Worm (Caenorhabditis elegans) whole organism, mixed stage, embryonic: ENCODE data around the gene ZK792.4.

ENCODE experiments used
- lin-13 ChIP-seq: fragments of 150-350 bp; optimal IDR thresholded peaks from 2 replicates; lab custom pipeline; 2014; ENCODE audit warnings: missing biosample characterization, missing genetic modification characterization
- nhr-237 ChIP-seq: fragments of 150-350 bp; optimal IDR thresholded peaks from 2 replicates; lab custom pipeline; 2014; ENCODE audit warnings: missing biosample characterization, missing genetic modification characterization

ce11 chrIV:11640915-11641314 is 40.9 kb downstream of the ZK792.4 start, which contains the start of gene ttr-50:
- no peak for TF ChIP-seq lin-13 (tag; lab: Kevin White, UChicago)
- TF ChIP-seq nhr-237 (tag; lab: Kevin White, UChicago): no peak
